Worm (Caenorhabditis elegans): Measurements from ENCODE around the gene C29F9.6.

ce11 chrIII:117857-118256 is 3.2 kb downstream of the C29F9.6 start:
- no peak for TF ChIP-seq ztf-11 (tag; optimal IDR thresholded peaks at IDR 0.05)
- TF ChIP-seq nhr-20 (tag; optimal IDR thresholded peaks at IDR 0.05), result no peak
- no peak for TF ChIP-seq tbx-2 (tag; optimal IDR thresholded peaks at IDR 0.05)
- TF ChIP-seq ama-1 (optimal IDR thresholded peaks at IDR 0.05), result no peak
- no peak for TF ChIP-seq swsn-7 (tag; optimal IDR thresholded peaks at IDR 0.05)
- TF ChIP-seq sup-37 (GFP tag; optimal IDR thresholded peaks at IDR 0.05), result no peak
- TF ChIP-seq sptf-1 (tag; optimal IDR thresholded peaks at IDR 0.05), result no peak
